Worm (Caenorhabditis elegans): Measurements from ENCODE around the gene arf-5.

- TF ChIP-seq nhr-76 (tag; optimal IDR thresholded peaks at IDR 0.05) (no peak), ama-1 (optimal IDR thresholded peaks at IDR 0.05) (no peak)
Measured at ce11 chrIV:8019772-8020496, 37.6 kb downstream of the arf-5 start, which contains the start of gene dnc-4.

Data from whole organism, L4 larva.